Worm (Caenorhabditis elegans) whole organism, midembryonic: Measurements from ENCODE around the gene Y113G7B.12.

Experiments
- flt-1 ChIP-seq: fragments of 200-800 bp; sonication (Bioruptor generic); IDR thresholded peaks from 2 replicates; pipeline ENCODE4 v1.3.6; 2022; ENCODE audit warnings: missing genetic modification characterization, missing compliant biosample characterization
- med-1 ChIP-seq: sonication (generic microtip); optimal IDR thresholded peaks from 2 replicates; lab custom pipeline; 2017; ENCODE audit warnings: missing genetic modification characterization, mild to moderate bottlenecking, missing compliant biosample characterization, antibody characterized with exemption, missing genetic modification reagents; ENCODE audit not compliant: insufficient read depth
- ref-1 ChIP-seq: fragments of 200-800 bp; sonication (Bioruptor generic); conservative IDR thresholded peaks from 2 replicates; pipeline ENCODE4 v1.3.6; 2022; ENCODE audit warnings: missing genetic modification reagents, missing genetic modification characterization, missing compliant biosample characterization
- tab-1 ChIP-seq: fragments of 200-800 bp; sonication (Bioruptor generic); IDR thresholded peaks from 2 replicates; pipeline ENCODE4 v1.3.6; 2022; ENCODE audit warnings: missing genetic modification characterization, missing compliant biosample characterization
- ztf-23 ChIP-seq: fragments of 200-800 bp; sonication (Bioruptor generic); IDR thresholded peaks from 2 replicates; pipeline ENCODE4 v1.3.6; 2022; ENCODE audit warnings: missing genetic modification reagents, missing genetic modification characterization, missing compliant biosample characterization

ce11 chrV:20165808-20166207 is 46.7 kb downstream of the Y113G7B.12 start:
- no peak for TF ChIP-seq ref-1 (GFP tag; lab: Robert Waterston, UW)
- TF ChIP-seq flt-1 (GFP tag; lab: Robert Waterston, UW), result no peak
- no peak for TF ChIP-seq tab-1 (GFP tag; lab: Robert Waterston, UW)
- no peak for TF ChIP-seq ztf-23
- TF ChIP-seq med-1 (GFP tag; lab: Kevin White, UChicago), result no peak
